Worm (Caenorhabditis elegans) whole organism, early embryonic: ENCODE results near the gene sma-3.

Source experiments
- B0310.2 ChIP-seq: sonication (generic microtip); optimal IDR thresholded peaks from 2 replicates; lab custom pipeline; 2016; ENCODE audit warnings: mild to moderate bottlenecking, missing genetic modification characterization, missing compliant biosample characterization
- F13C5.2 ChIP-seq: sonication (generic microtip); optimal IDR thresholded peaks from 2 replicates; lab custom pipeline; 2017; ENCODE audit warnings: mild to moderate bottlenecking, missing genetic modification characterization, inconsistent platforms, missing compliant biosample characterization
- aly-1 ChIP-seq: sonication (generic microtip); optimal IDR thresholded peaks from 2 replicates; lab custom pipeline; 2016; ENCODE audit warnings: missing genetic modification characterization, missing compliant biosample characterization
- ama-1 ChIP-seq: fragments of 150-350 bp; optimal IDR thresholded peaks from 2 replicates; lab custom pipeline; 2014
- ceh-13 ChIP-seq: fragments of 200-800 bp; sonication (Bioruptor generic); optimal IDR thresholded peaks from 2 replicates; lab custom pipeline; 2018; ENCODE audit warnings: mild to moderate bottlenecking, missing genetic modification characterization, missing compliant biosample characterization
- ceh-36 ChIP-seq: sonication (generic microtip); optimal IDR thresholded peaks from 2 replicates; lab custom pipeline; 2016; ENCODE audit warnings: missing genetic modification characterization, inconsistent platforms, missing compliant biosample characterization
- ets-7 ChIP-seq: sonication (generic microtip); optimal IDR thresholded peaks from 2 replicates; lab custom pipeline; 2016; ENCODE audit warnings: missing genotype, missing genetic modification characterization, missing compliant biosample characterization
- flt-1 ChIP-seq: fragments of 200-800 bp; sonication (Bioruptor generic); IDR thresholded peaks from 2 replicates; pipeline ENCODE4 v1.3.6; 2022; ENCODE audit warnings: missing genetic modification characterization, missing compliant biosample characterization
- hmbx-1 ChIP-seq: sonication (generic microtip); optimal IDR thresholded peaks from 2 replicates; lab custom pipeline; 2016; ENCODE audit warnings: mild to moderate bottlenecking, missing genetic modification characterization, missing compliant biosample characterization
- hmg-4 ChIP-seq: fragments of 200-800 bp; sonication (Bioruptor generic); optimal IDR thresholded peaks from 2 replicates; lab custom pipeline; 2018; ENCODE audit warnings: mild to moderate bottlenecking, missing genetic modification characterization, missing compliant biosample characterization
- hnd-1 ChIP-seq: sonication (generic microtip); optimal IDR thresholded peaks from 2 replicates; lab custom pipeline; 2016; ENCODE audit warnings: missing genetic modification characterization, missing compliant biosample characterization
- pes-1 ChIP-seq: fragments of 200-800 bp; sonication (Bioruptor generic); IDR thresholded peaks from 2 replicates; pipeline ENCODE4 v1.3.6; 2022; ENCODE audit warnings: missing genetic modification reagents, missing genetic modification characterization, missing compliant biosample characterization
- scrt-1 ChIP-seq: fragments of 200-800 bp; sonication (Bioruptor generic); IDR thresholded peaks from 2 replicates; pipeline ENCODE4 v1.3.6; 2022; ENCODE audit warnings: missing genetic modification characterization, missing compliant biosample characterization
- sea-1 ChIP-seq: fragments of 200-800 bp; sonication (Bioruptor generic); conservative IDR thresholded peaks from 2 replicates; pipeline ENCODE4 v1.3.6; 2022; ENCODE audit warnings: missing genetic modification characterization, missing compliant biosample characterization
- tbx-11 ChIP-seq: fragments of 200-800 bp; sonication (Bioruptor generic); IDR thresholded peaks from 2 replicates; pipeline ENCODE4 v1.3.6; 2022; ENCODE audit warnings: missing genetic modification characterization, missing compliant biosample characterization
- tbx-37 ChIP-seq: fragments of 200-800 bp; sonication (Bioruptor generic); conservative IDR thresholded peaks from 2 replicates; pipeline ENCODE4 v1.3.6; 2022; ENCODE audit warnings: missing genetic modification reagents, missing genetic modification characterization, missing compliant biosample characterization
- tra-4 ChIP-seq: sonication (generic microtip); optimal IDR thresholded peaks from 2 replicates; lab custom pipeline; 2017; ENCODE audit warnings: missing genetic modification characterization, missing compliant biosample characterization

sma-3 gene

DNA sequence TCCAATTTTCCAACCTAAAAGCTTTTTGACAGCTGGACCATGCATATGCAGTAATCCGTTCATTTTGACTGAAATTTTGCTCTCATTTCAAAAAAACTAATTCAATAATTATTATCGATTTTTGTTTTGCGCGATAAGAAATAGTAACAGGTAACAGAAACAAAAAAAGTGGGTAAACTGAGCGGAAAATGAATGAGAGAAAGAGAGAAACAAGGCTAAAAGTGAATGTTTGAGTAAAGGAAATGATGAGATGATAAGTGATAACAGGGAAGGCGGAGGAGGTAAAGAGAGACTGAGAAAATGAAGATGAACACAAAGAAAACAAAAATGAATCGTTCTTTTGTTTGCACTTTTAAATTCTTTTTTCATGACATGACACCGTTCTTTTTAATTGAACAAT lies at the start of gene sma-3:
Gene sma-3, minus strand, starts transcription at position 68 of the 400 bp plus-strand sequence.
- TF ChIP-seq tra-4 (tag; lab: Kevin White, UChicago) (no peak), hmg-4 (no peak), tbx-37 (GFP tag; lab: Robert Waterston, UW) (no peak), aly-1 (tag; lab: Kevin White, UChicago) (no peak), tbx-11 (GFP tag; lab: Robert Waterston, UW) (no peak), flt-1 (no peak), ama-1 (lab: Kevin White, UChicago) (no peak), F13C5.2 (tag; lab: Kevin White, UChicago) (no peak), B0310.2 (tag; lab: Kevin White, UChicago) (no peak), scrt-1 (GFP tag; lab: Robert Waterston, UW) (no peak)

DNA sequence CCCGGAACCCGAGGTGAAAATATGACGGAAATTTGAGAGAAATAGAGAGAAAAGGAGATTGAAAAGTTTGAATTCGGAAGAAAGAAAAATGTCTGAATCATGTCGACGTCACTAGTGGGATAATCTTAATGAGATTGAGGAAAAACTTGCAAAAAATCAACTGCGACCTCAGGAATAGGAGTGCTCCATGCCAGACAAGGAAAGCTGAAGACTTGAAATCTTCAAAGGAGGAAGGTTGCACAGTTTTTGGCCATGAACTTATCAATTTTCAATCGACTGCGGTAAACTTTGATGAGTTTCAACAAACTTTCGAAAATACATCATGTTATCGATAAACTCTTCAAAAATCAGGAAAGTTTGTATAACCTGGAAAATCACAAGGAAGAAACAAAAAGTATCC lies 48.6 kb upstream of the sma-3 start, which contains the start of gene pdf-1:
Gene pdf-1, minus strand, starts transcription at position 101 of the 400 bp plus-strand sequence.
- TF ChIP-seq pes-1 (GFP tag; lab: Robert Waterston, UW): no peak
- TF ChIP-seq tbx-37 (GFP tag; lab: Robert Waterston, UW): no peak
- TF ChIP-seq tra-4 (tag; lab: Kevin White, UChicago): no peak
- no peak for TF ChIP-seq aly-1 (tag; lab: Kevin White, UChicago)
- no peak for TF ChIP-seq flt-1
- no peak for TF ChIP-seq tbx-11 (GFP tag; lab: Robert Waterston, UW)
- TF ChIP-seq B0310.2 (tag; lab: Kevin White, UChicago): no peak
- no peak for TF ChIP-seq ceh-13 (GFP tag; lab: Kevin White, UChicago)
- TF ChIP-seq hmg-4: no peak
- no peak for TF ChIP-seq ama-1 (lab: Kevin White, UChicago)
- TF ChIP-seq scrt-1 (GFP tag; lab: Robert Waterston, UW): no peak
- no peak for TF ChIP-seq hnd-1 (tag; lab: Kevin White, UChicago)
- no peak for TF ChIP-seq ceh-36

DNA sequence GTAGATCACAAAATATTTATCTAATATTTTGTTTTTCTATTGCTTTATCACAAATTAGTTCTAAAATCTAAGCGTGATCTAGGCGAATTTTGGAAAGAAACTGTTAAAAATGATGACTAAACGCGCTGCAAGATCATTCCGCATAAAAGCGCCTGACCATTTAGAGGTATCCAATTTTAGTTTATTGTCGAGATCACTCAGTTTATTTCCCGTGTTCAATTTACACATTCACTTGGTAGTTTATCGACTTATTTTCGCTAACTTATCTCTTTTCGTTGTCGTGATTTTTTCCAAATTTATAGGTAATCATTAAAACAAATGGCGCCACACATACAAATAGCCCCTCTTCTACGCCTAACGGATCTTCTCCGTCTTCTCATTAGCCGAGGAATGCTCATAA lies 42.6 kb upstream of the sma-3 start, which contains the start of gene T07E3.2:
Gene T07E3.2, plus strand, starts transcription at position 301 of the 400 bp plus-strand sequence.
- no peak for TF ChIP-seq pes-1 (GFP tag; lab: Robert Waterston, UW)
- no peak for TF ChIP-seq F13C5.2 (tag; lab: Kevin White, UChicago)
- TF ChIP-seq hmbx-1 (tag; lab: Kevin White, UChicago): no peak

DNA sequence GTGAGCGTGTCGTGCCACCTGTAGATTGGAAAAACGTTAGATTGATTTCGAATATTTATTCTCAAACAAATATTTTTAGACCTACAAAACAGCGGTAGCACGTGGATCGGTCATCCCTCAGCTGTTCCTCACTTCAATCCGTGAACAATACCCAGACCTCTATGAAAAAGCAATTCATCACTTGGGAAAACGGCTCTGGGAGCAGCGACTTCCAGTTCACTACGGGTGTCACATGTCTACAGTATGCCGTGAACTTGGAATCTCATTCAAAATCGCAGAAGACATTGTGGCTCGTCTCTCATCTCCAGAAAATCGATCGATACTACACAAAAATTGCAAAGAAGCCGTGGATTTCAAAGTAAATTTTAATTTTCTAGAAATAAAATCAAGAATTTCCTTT lies 40.7 kb upstream of the sma-3 start:
- TF ChIP-seq F13C5.2 (tag; lab: Kevin White, UChicago) (no peak), ceh-36 (no peak), tra-4 (tag; lab: Kevin White, UChicago) (no peak)

DNA sequence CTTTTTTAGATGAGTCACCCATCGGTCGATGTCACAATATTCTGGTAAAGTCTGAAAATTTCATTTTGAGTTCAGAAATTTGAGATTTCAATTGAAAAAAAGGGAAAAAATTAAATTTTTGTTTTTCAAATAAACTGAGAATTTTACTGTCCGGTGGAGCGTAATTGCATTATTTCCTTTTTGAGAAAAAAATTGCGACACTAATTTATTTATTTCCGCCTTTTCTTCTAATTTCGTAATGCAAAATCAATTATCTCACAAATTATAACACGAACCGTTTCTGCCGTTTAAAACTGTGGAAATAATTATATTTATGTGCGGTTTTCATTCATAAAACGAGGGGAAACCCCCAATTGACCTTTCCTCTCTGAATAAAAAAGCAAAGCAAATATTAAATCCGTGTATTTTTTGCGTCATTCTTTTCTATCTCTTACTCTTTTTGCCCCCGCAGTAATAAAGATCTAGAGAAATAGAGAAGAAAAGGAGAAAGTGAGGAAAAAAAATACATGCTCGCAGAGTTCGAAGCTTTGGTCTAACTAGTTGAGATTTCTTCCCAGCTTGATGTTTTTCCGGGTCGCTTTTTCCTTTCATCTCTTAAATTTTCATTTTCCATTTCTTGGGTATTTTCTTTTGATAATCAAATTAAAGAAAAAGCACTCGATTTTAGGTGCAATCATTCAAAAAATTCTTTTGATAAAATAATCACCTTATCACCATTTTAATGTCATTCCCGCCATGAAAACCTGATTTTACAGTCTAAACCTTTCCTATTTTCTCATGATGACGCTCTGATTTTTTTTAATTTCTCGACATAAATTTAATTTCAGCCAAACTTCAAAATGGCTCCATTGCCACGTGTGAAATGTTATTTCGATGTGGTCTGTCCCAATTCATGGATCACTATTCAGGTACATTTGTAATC lies 39.5 kb upstream of the sma-3 start, which contains the start of the genes brc-2 and T07E3.3:
Gene brc-2, minus strand, starts transcription at position 51 of the 922 bp plus-strand sequence.
Gene T07E3.3, plus strand, starts transcription at position 822 of the 922 bp plus-strand sequence.
- TF ChIP-seq B0310.2 (tag; lab: Kevin White, UChicago) (no peak), hmg-4 (no peak), F13C5.2 (tag; lab: Kevin White, UChicago) (no peak), ceh-36 (no peak), tbx-37 (GFP tag; lab: Robert Waterston, UW) (no peak), ama-1 (lab: Kevin White, UChicago) (no peak), hmbx-1 (tag; lab: Kevin White, UChicago) (no peak), sea-1 (GFP tag; lab: Robert Waterston, UW) (no peak), ets-7 (tag; lab: Kevin White, UChicago) (no peak)

DNA sequence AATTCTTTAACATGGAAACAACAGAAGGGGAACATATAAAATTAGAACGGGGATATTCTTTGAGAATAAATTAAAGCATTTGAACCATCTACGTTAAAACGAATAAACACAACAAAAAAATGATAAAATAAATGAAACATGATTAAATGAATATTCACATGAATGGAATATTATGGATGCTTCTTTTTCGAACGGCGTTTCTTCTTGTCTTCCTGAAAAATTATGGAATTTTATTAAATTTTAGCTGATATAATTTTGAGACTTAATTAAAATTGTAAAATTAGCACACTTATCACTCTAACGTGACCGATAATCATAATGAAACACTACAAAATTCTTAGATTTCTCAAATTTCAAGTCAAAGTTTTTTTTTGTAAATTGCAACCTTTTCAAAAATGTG lies 36.8 kb upstream of the sma-3 start:
- TF ChIP-seq pes-1 (GFP tag; lab: Robert Waterston, UW): no peak
- TF ChIP-seq tbx-37 (GFP tag; lab: Robert Waterston, UW): no peak
- no peak for TF ChIP-seq B0310.2 (tag; lab: Kevin White, UChicago)
- no peak for TF ChIP-seq F13C5.2 (tag; lab: Kevin White, UChicago)
- no peak for TF ChIP-seq hmbx-1 (tag; lab: Kevin White, UChicago)
- no peak for TF ChIP-seq aly-1 (tag; lab: Kevin White, UChicago)
- TF ChIP-seq tbx-11 (GFP tag; lab: Robert Waterston, UW): no peak
- no peak for TF ChIP-seq hnd-1 (tag; lab: Kevin White, UChicago)
- no peak for TF ChIP-seq ama-1 (lab: Kevin White, UChicago)
- no peak for TF ChIP-seq tra-4 (tag; lab: Kevin White, UChicago)
- no peak for TF ChIP-seq ets-7 (tag; lab: Kevin White, UChicago)
- no peak for TF ChIP-seq flt-1
- no peak for TF ChIP-seq hmg-4
- TF ChIP-seq ceh-13 (GFP tag; lab: Kevin White, UChicago): no peak
- TF ChIP-seq scrt-1 (GFP tag; lab: Robert Waterston, UW): no peak
- no peak for TF ChIP-seq ceh-36
- TF ChIP-seq sea-1 (GFP tag; lab: Robert Waterston, UW): no peak

DNA sequence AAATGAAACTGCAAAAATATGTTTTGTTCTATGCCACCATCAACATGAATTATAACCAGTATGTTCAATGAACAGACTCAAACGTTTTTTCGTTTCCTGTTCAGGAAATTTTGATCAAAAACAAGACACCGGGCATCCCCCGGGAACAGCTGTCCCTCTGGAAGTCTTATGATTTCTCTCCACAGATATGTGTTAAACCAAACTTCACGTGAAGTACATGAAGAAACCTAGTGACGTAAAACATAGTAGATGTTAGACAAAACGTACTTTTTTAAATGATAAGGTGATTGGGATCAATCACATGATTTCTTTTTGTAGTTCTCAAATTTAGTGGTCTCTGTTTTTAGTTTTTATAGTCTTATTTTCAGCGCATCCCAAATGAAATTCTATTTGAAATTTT lies 34.8 kb upstream of the sma-3 start:
- no peak for TF ChIP-seq scrt-1 (GFP tag; lab: Robert Waterston, UW)
- no peak for TF ChIP-seq aly-1 (tag; lab: Kevin White, UChicago)
- no peak for TF ChIP-seq hmg-4
- no peak for TF ChIP-seq B0310.2 (tag; lab: Kevin White, UChicago)
- no peak for TF ChIP-seq flt-1
- TF ChIP-seq F13C5.2 (tag; lab: Kevin White, UChicago): no peak
- TF ChIP-seq ama-1 (lab: Kevin White, UChicago): no peak
- TF ChIP-seq pes-1 (GFP tag; lab: Robert Waterston, UW): no peak
- no peak for TF ChIP-seq sea-1 (GFP tag; lab: Robert Waterston, UW)
- TF ChIP-seq tbx-37 (GFP tag; lab: Robert Waterston, UW): no peak
- TF ChIP-seq ceh-13 (GFP tag; lab: Kevin White, UChicago): no peak
